Fruit fly (Drosophila melanogaster): ENCODE measurements around the gene retm.

dm6 chr2L:6474298-6474697, 18.6 kb upstream of the retm start:
- TF ChIP-seq EcR (GFP tag; optimal IDR thresholded peaks at IDR 0.05) (no peak), CG8478 (optimal IDR thresholded peaks at IDR 0.05) (no peak), usp (GFP tag; optimal IDR thresholded peaks at IDR 0.05) (no peak), pan (optimal IDR thresholded peaks at IDR 0.05) (no peak)
